Fruit fly (Drosophila melanogaster) whole organism, embryonic: ENCODE measurements around the gene CG3515.

Experiments
- Antp ChIP-seq: fragments of 200-800 bp; sonication (Bioruptor generic); optimal IDR thresholded peaks from 3 replicates; lab custom pipeline; 2016; ENCODE audit warnings: missing biosample characterization, missing genetic modification characterization
- CG11456 ChIP-seq: fragments of 200-800 bp; sonication (Bioruptor generic); IDR thresholded peaks from 3 replicates; pipeline ENCODE4 v1.3.6; 2022; ENCODE audit warnings: missing biosample characterization, missing genetic modification characterization
- CG1233 ChIP-seq: fragments of 200-800 bp; sonication (Bioruptor generic); optimal IDR thresholded peaks from 4 replicates; lab custom pipeline; 2018; ENCODE audit warnings: missing biosample characterization, mild to moderate bottlenecking, missing genetic modification characterization
- CG12769 ChIP-seq: fragments of 200-800 bp; sonication (Bioruptor generic); optimal IDR thresholded peaks from 2 replicates; lab custom pipeline; 2019; ENCODE audit warnings: missing biosample characterization, mild to moderate bottlenecking, missing genetic modification characterization, moderate library complexity
- CG13624 ChIP-seq: fragments of 200-800 bp; sonication (Bioruptor generic); optimal IDR thresholded peaks from 2 replicates; lab custom pipeline; 2016; ENCODE audit warnings: missing biosample characterization, missing genetic modification characterization
- CG15514 ChIP-seq: fragments of 200-800 bp; sonication (Bioruptor generic); optimal IDR thresholded peaks from 3 replicates; lab custom pipeline; 2017; ENCODE audit warnings: missing biosample characterization, missing genetic modification characterization, mild to moderate bottlenecking, moderate library complexity, missing genetic modification reagents
- CG1603 ChIP-seq: fragments of 200-800 bp; sonication (Bioruptor generic); optimal IDR thresholded peaks from 2 replicates; lab custom pipeline; 2019; ENCODE audit warnings: missing biosample characterization, mild to moderate bottlenecking, missing genetic modification characterization, moderate library complexity
- CG17328 ChIP-seq: fragments of 200-800 bp; sonication (Bioruptor generic); IDR thresholded peaks from 2 replicates; pipeline ENCODE4 v1.3.6; 2022; ENCODE audit warnings: missing biosample characterization, missing genetic modification characterization
- CG17361 ChIP-seq: fragments of 200-800 bp; sonication (Bioruptor generic); IDR thresholded peaks from 3 replicates; pipeline ENCODE4 v1.3.6; 2022; ENCODE audit warnings: missing biosample characterization, missing genetic modification characterization
- CG17385 ChIP-seq: fragments of 200-800 bp; sonication (Bioruptor generic); optimal IDR thresholded peaks from 3 replicates; lab custom pipeline; 2018; ENCODE audit warnings: missing biosample characterization, mild to moderate bottlenecking, missing genetic modification characterization
- CG2120 ChIP-seq: fragments of 200-800 bp; sonication (Bioruptor generic); optimal IDR thresholded peaks from 3 replicates; lab custom pipeline; 2016; ENCODE audit warnings: missing biosample characterization, missing genetic modification characterization
- CG4282 ChIP-seq: fragments of 200-800 bp; sonication (Bioruptor generic); optimal IDR thresholded peaks from 2 replicates; lab custom pipeline; 2016; ENCODE audit warnings: missing biosample characterization, missing genetic modification characterization
- CG4617 ChIP-seq: fragments of 200-800 bp; sonication (Bioruptor generic); optimal IDR thresholded peaks from 3 replicates; lab custom pipeline; 2016; ENCODE audit warnings: missing biosample characterization, missing genetic modification characterization, borderline replicate concordance
- CG6791 ChIP-seq: fragments of 200-800 bp; sonication (Bioruptor generic); IDR thresholded peaks from 3 replicates; pipeline ENCODE4 v1.3.6; 2022; ENCODE audit warnings: missing biosample characterization, missing genetic modification characterization; ENCODE audit not compliant: partially characterized antibody
- CG7839 ChIP-seq: fragments of 200-800 bp; sonication (Bioruptor generic); optimal IDR thresholded peaks from 3 replicates; lab custom pipeline; 2018; ENCODE audit warnings: missing biosample characterization, mild to moderate bottlenecking, missing genetic modification characterization, moderate library complexity
- CG8290 ChIP-seq, 3 experiments: fragments of 200-800 bp; sonication (Bioruptor generic); optimal IDR thresholded peaks; 2 replicates each; lab custom pipeline; 2016 to 2019; ENCODE audit warnings: missing biosample characterization in 3 of 3, missing genetic modification characterization in 3 of 3, mild to moderate bottlenecking in 2 of 3, moderate library complexity in 1 of 3
- Ets65A ChIP-seq: fragments of 200-800 bp; sonication (Bioruptor generic); peaks from one replicate; lab custom pipeline; 2016; ENCODE audit warnings: missing biosample characterization, missing genetic modification characterization
- Fer1 ChIP-seq: fragments of 200-800 bp; sonication (Bioruptor generic); optimal IDR thresholded peaks from 2 replicates; lab custom pipeline; 2017; ENCODE audit warnings: missing biosample characterization, mild to moderate bottlenecking, missing genetic modification characterization
- Fer3 ChIP-seq: fragments of 200-800 bp; sonication (Bioruptor generic); optimal IDR thresholded peaks from 2 replicates; lab custom pipeline; 2018; ENCODE audit warnings: missing biosample characterization, mild to moderate bottlenecking, missing genetic modification characterization, moderate library complexity
- Hmr ChIP-seq: fragments of 200-800 bp; sonication (Bioruptor generic); optimal IDR thresholded peaks from 3 replicates; lab custom pipeline; 2017; ENCODE audit warnings: mild to moderate bottlenecking, missing biosample characterization, missing genetic modification reagents, missing genetic modification characterization
- Hr51 ChIP-seq, 2 experiments: fragments of 200-800 bp; sonication (Bioruptor generic); optimal IDR thresholded peaks; 2 replicates in 1 of 2; 3 replicates in 1 of 2; lab custom pipeline; 2016 to 2018; ENCODE audit warnings: missing biosample characterization in 2 of 2, missing genetic modification characterization in 2 of 2, mild to moderate bottlenecking in 1 of 2, moderate library complexity in 1 of 2
- Lim3 ChIP-seq: fragments of 200-800 bp; sonication (Bioruptor generic); IDR thresholded peaks from 2 replicates; pipeline ENCODE4 v1.3.6; 2022; ENCODE audit warnings: missing biosample characterization, missing genetic modification characterization
- Meics ChIP-seq: fragments of 200-800 bp; sonication (Bioruptor generic); optimal IDR thresholded peaks from 2 replicates; lab custom pipeline; 2017; ENCODE audit warnings: missing biosample characterization, mild to moderate bottlenecking, missing genetic modification characterization
- Myb ChIP-seq: fragments of 200-800 bp; sonication (Bioruptor generic); optimal IDR thresholded peaks from 2 replicates; lab custom pipeline; 2016; ENCODE audit warnings: missing biosample characterization, missing genetic modification characterization
- Nf-YA ChIP-seq: fragments of 200-800 bp; sonication (Bioruptor generic); IDR thresholded peaks from 2 replicates; pipeline ENCODE4 v1.3.6; 2022; ENCODE audit warnings: missing biosample characterization, missing genetic modification characterization
- NfI ChIP-seq: fragments of 200-800 bp; sonication (Bioruptor generic); optimal IDR thresholded peaks from 3 replicates; lab custom pipeline; 2018; ENCODE audit warnings: missing biosample characterization, mild to moderate bottlenecking, missing genetic modification characterization, moderate library complexity
- Ptx1 ChIP-seq: fragments of 200-800 bp; sonication (Bioruptor generic); IDR thresholded peaks from 2 replicates; pipeline ENCODE4 v1.3.6; 2022; ENCODE audit warnings: missing biosample characterization, missing genetic modification characterization
- Sin3A ChIP-seq: fragments of >200 bp; optimal IDR thresholded peaks from 2 replicates; lab custom pipeline; 2018
- chif ChIP-seq, 2 experiments: fragments of 200-800 bp; sonication (Bioruptor generic); optimal IDR thresholded peaks; 3 replicates each; lab custom pipeline; 2016; ENCODE audit warnings: missing biosample characterization in 2 of 2, missing genetic modification characterization in 2 of 2
- ci ChIP-seq: fragments of 200-800 bp; sonication (Bioruptor generic); IDR thresholded peaks from 3 replicates; pipeline ENCODE4 v1.3.6; 2022; ENCODE audit warnings: missing biosample characterization, missing genetic modification characterization
- cwo ChIP-seq: fragments of 200-800 bp; sonication (Bioruptor generic); optimal IDR thresholded peaks from 3 replicates; lab custom pipeline; 2017; ENCODE audit warnings: missing biosample characterization, missing genetic modification characterization, mild to moderate bottlenecking, moderate library complexity, missing genetic modification reagents
- disco-r ChIP-seq: fragments of 200-800 bp; sonication (Bioruptor generic); optimal IDR thresholded peaks from 2 replicates; lab custom pipeline; 2016; ENCODE audit warnings: missing biosample characterization, missing genetic modification characterization
- dmrt99B ChIP-seq: fragments of 200-800 bp; sonication (Bioruptor generic); optimal IDR thresholded peaks from 2 replicates; lab custom pipeline; 2018; ENCODE audit warnings: missing biosample characterization, mild to moderate bottlenecking, missing genetic modification characterization, moderate library complexity
- emc ChIP-seq: fragments of 200-800 bp; sonication (Bioruptor generic); optimal IDR thresholded peaks from 2 replicates; lab custom pipeline; 2016; ENCODE audit warnings: missing biosample characterization, missing genetic modification characterization
- ems ChIP-seq: fragments of 200-800 bp; sonication (Bioruptor generic); optimal IDR thresholded peaks from 3 replicates; lab custom pipeline; 2016; ENCODE audit warnings: missing biosample characterization, missing genetic modification characterization
- eve ChIP-seq, 2 experiments: fragments of >200 bp; optimal IDR thresholded peaks; 2 replicates each; lab custom pipeline; 2017; ENCODE audit warnings: missing biosample characterization in 2 of 2, missing genetic modification characterization in 2 of 2
- fru ChIP-seq: fragments of >200 bp; optimal IDR thresholded peaks from 2 replicates; lab custom pipeline; 2017
- mam ChIP-seq: fragments of 200-800 bp; sonication (Bioruptor generic); optimal IDR thresholded peaks from 3 replicates; lab custom pipeline; 2016; ENCODE audit warnings: missing biosample characterization, missing genetic modification characterization
- onecut ChIP-seq: fragments of 200-800 bp; sonication (Bioruptor generic); IDR thresholded peaks from 2 replicates; pipeline ENCODE4 v1.3.6; 2022; ENCODE audit warnings: missing biosample characterization, missing genetic modification characterization
- pum ChIP-seq: fragments of 200-800 bp; sonication (Bioruptor generic); optimal IDR thresholded peaks from 2 replicates; lab custom pipeline; 2016; ENCODE audit warnings: missing biosample characterization, missing genetic modification characterization
- ranshi ChIP-seq: fragments of 200-800 bp; sonication (Bioruptor generic); IDR thresholded peaks from 2 replicates; pipeline ENCODE4 v1.3.6; 2022; ENCODE audit warnings: missing biosample characterization, missing genetic modification characterization
- row ChIP-seq: fragments of 200-800 bp; sonication (Bioruptor generic); IDR thresholded peaks from 3 replicates; pipeline ENCODE4 v1.3.6; 2022; ENCODE audit warnings: missing biosample characterization, missing genetic modification characterization
- scrt ChIP-seq: fragments of 200-800 bp; sonication (Bioruptor generic); optimal IDR thresholded peaks from 2 replicates; lab custom pipeline; 2018; ENCODE audit warnings: missing biosample characterization, mild to moderate bottlenecking, missing genetic modification characterization, moderate library complexity
- sens ChIP-seq: fragments of 200-800 bp; sonication (Bioruptor generic); peaks from one replicate; lab custom pipeline; 2016; ENCODE audit warnings: missing biosample characterization, missing genetic modification characterization
- seq ChIP-seq: fragments of 200-800 bp; sonication (Bioruptor generic); IDR thresholded peaks from 2 replicates; pipeline ENCODE4 v1.3.6; 2022; ENCODE audit warnings: missing biosample characterization, missing genetic modification characterization
- sisA ChIP-seq: fragments of 200-800 bp; sonication (Bioruptor generic); IDR thresholded peaks from 2 replicates; pipeline ENCODE4 v1.3.6; 2022; ENCODE audit warnings: missing biosample characterization, missing genetic modification characterization
- sob ChIP-seq: fragments of 200-800 bp; sonication (Bioruptor generic); IDR thresholded peaks from 2 replicates; pipeline ENCODE4 v1.3.6; 2022; ENCODE audit warnings: missing biosample characterization, missing genetic modification characterization
- vfl ChIP-seq: fragments of 200-800 bp; sonication (Bioruptor generic); optimal IDR thresholded peaks from 2 replicates; lab custom pipeline; 2016; ENCODE audit warnings: missing biosample characterization, missing genetic modification characterization
- wdn ChIP-seq: fragments of 200-800 bp; sonication (Bioruptor generic); IDR thresholded peaks from 2 replicates; pipeline ENCODE4 v1.3.6; 2022; ENCODE audit warnings: missing biosample characterization, missing genetic modification characterization

CG3515 gene

DNA sequence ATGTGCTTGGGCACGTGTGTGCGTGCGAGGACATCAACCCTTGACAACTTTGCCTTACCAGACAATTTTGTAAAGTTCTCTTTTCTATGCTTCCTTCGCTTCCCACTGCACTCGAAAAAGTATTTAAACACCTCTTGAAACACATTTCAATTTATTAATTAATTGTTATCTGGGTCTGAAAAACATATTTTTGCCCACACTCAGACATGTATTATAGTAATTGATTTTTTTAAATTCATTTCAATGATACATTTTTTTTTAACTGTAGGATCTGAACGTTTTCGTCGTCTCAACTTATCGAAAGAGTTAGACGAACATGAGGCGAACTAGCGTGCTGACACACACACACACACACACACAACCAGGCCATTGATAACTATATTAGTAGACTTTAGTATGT lies 10.1 kb downstream of the CG3515 start (continued):
- peak in 1 of 2 experiments; percentile 31 for TF ChIP-seq Hr51 (GFP tag; optimal IDR thresholded peaks at IDR 0.05; lab: Kevin White, UChicago)

DNA sequence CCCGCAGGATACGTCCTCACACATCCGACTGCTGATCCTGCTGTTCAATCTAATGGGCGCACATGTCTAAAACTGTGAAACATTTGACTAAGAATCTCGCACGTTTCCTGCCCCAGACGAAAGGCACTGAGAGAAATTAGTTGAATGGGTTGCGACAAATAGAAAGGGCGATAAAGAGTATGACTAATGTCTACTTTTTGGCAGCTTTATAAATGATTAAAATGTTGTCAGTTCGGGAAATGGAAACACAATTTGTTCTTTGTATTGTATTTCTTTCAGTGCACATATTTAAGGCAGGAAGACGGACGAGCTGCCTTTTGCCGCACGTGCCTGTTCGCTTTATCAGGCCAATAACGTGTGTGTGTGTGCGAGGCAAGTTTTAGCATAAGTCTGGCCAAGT lies 24.5 kb downstream of the CG3515 start:
- no peak for TF ChIP-seq CG8290 (GFP tag; optimal IDR thresholded peaks at IDR 0.05; lab: Kevin White, UChicago)
- TF ChIP-seq CG8290 (tag; optimal IDR thresholded peaks at IDR 0.05; lab: Kevin White, UChicago) = peak in 1 of 2 experiments; percentile 70
- no peak for TF ChIP-seq CG13624
- TF ChIP-seq CG17361 (GFP tag; lab: Robert Waterston, UW) = no peak
- TF ChIP-seq Antp (GFP tag; lab: Kevin White, UChicago) = peak; percentile 41
- peak; percentile 82 for TF ChIP-seq sens (GFP tag; lab: Kevin White, UChicago)
- TF ChIP-seq row (GFP tag; lab: Robert Waterston, UW) = peak; percentile 40; the same call in 1 of the 3 replicates
- peak; percentile 74 for TF ChIP-seq Ets65A (GFP tag; lab: Kevin White, UChicago)
- TF ChIP-seq Ptx1 (GFP tag; lab: Robert Waterston, UW) = peak; percentile 28; the same call in 1 of the 2 replicates
- TF ChIP-seq Sin3A (lab: Kevin White, UChicago) = no peak
- 0 out of 2 replicates have a peak, but pooled peaks have one; percentile 14 for TF ChIP-seq ranshi (GFP tag; lab: Robert Waterston, UW)
- peak; percentile 38; the same call in 1 of the 2 replicates for TF ChIP-seq sisA (GFP tag; lab: Robert Waterston, UW)
- peak; percentile 13 for TF ChIP-seq CG1233 (GFP tag; lab: Kevin White, UChicago)
- TF ChIP-seq fru (lab: Kevin White, UChicago) = no peak
- peak; percentile 54; the same call in 2 of the 3 replicates for TF ChIP-seq ci
- peak; percentile 67 for TF ChIP-seq dmrt99B (tag; lab: Kevin White, UChicago)
- peak; percentile 43 for TF ChIP-seq Fer1
- peak; percentile 2 for TF ChIP-seq CG17385 (GFP tag; lab: Kevin White, UChicago)
- no peak for TF ChIP-seq ems (GFP tag; lab: Kevin White, UChicago)
- TF ChIP-seq Lim3 (GFP tag; lab: Robert Waterston, UW) = no peak
- TF ChIP-seq emc (GFP tag; lab: Kevin White, UChicago) = no peak
- peak; percentile 46 for TF ChIP-seq cwo (GFP tag; lab: Kevin White, UChicago)
- peak; percentile 8 for TF ChIP-seq scrt (GFP tag; lab: Kevin White, UChicago)
- TF ChIP-seq Fer3 (tag; lab: Kevin White, UChicago) = peak; percentile 32
- no peak for TF ChIP-seq disco-r (GFP tag; lab: Kevin White, UChicago)
- TF ChIP-seq Nf-YA = no peak
- no peak for TF ChIP-seq Myb
- no peak for TF ChIP-seq CG4617 (GFP tag; lab: Kevin White, UChicago)
- no peak for TF ChIP-seq seq
- TF ChIP-seq onecut = peak; percentile 28; the same call in 1 of the 2 replicates
- TF ChIP-seq chif (GFP tag; optimal IDR thresholded peaks at IDR 0.05; lab: Kevin White, UChicago) = no peak
- TF ChIP-seq eve (GFP tag; optimal IDR thresholded peaks at IDR 0.05; lab: Kevin White, UChicago) = peak in 1 of 2 experiments; percentile 8
- TF ChIP-seq mam (GFP tag; lab: Kevin White, UChicago) = peak; percentile 6
- TF ChIP-seq CG1603 = peak; percentile 53
- TF ChIP-seq CG2120 (GFP tag; lab: Kevin White, UChicago) = peak; percentile 44
- peak; percentile 40; the same call in 1 of the 3 replicates for TF ChIP-seq CG11456 (GFP tag; lab: Robert Waterston, UW)
- TF ChIP-seq sob (GFP tag; lab: Robert Waterston, UW) = 0 out of 2 replicates have a peak, but pooled peaks have one; percentile 37
- no peak for TF ChIP-seq vfl (GFP tag; lab: Kevin White, UChicago)
- peak; percentile 19 for TF ChIP-seq Hmr (GFP tag; lab: Kevin White, UChicago)
- TF ChIP-seq CG15514 (GFP tag; lab: Kevin White, UChicago) = peak; percentile 17
- TF ChIP-seq CG4282 (GFP tag; lab: Kevin White, UChicago) = no peak
- no peak for TF ChIP-seq pum (GFP tag; lab: Kevin White, UChicago)
- peak; percentile 56 for TF ChIP-seq CG12769 (tag; lab: Kevin White, UChicago)
- peak; percentile 52 for TF ChIP-seq CG7839 (tag; lab: Kevin White, UChicago)
- TF ChIP-seq NfI (GFP tag; lab: Kevin White, UChicago) = peak; percentile 48
- TF ChIP-seq CG6791 (GFP tag; lab: Robert Waterston, UW) = no peak
- peak; percentile 32 for TF ChIP-seq Meics (GFP tag; lab: Kevin White, UChicago)
- TF ChIP-seq wdn = no peak
- TF ChIP-seq CG17328 (GFP tag; lab: Robert Waterston, UW) = 0 out of 2 replicates have a peak, but pooled peaks have one; percentile 18
